Fruit fly (Drosophila melanogaster): ENCODE measurements around the gene CG43755.

dm6 chr2L:321793-322192 lies 7.8 kb downstream of the CG43755 start, which contains the start of gene CG33127:
- TF ChIP-seq CG14655 (GFP tag; optimal IDR thresholded peaks at IDR 0.05) (no peak), D1 (tag; optimal IDR thresholded peaks at IDR 0.05) (no peak), CG13204 (GFP tag; optimal IDR thresholded peaks at IDR 0.05) (no peak), EcR (GFP tag; optimal IDR thresholded peaks at IDR 0.05) (no peak), CG10348 (GFP tag; IDR thresholded peaks at IDR 0.05) (no peak), CG15710 (tag; optimal IDR thresholded peaks at IDR 0.05) (no peak), CG4496 (GFP tag; IDR thresholded peaks at IDR 0.05) (no peak), fd96Ca (GFP tag; IDR thresholded peaks at IDR 0.05) (no peak), rn (GFP tag; IDR thresholded peaks at IDR 0.05) (no peak), CG32121 (GFP tag; IDR thresholded peaks at IDR 0.05) (no peak), gl (tag; optimal IDR thresholded peaks at IDR 0.05) (no peak), CG12605 (GFP tag; IDR thresholded peaks at IDR 0.05) (no peak)
